Worm (Caenorhabditis elegans) whole organism, L1 larva: ENCODE results near the gene C43G2.3.

Experiments used
- fkh-10 ChIP-seq: sonication (generic microtip); optimal IDR thresholded peaks from 2 replicates; lab custom pipeline; 2017; ENCODE audit warnings: missing biosample characterization, missing genetic modification reagents, missing genetic modification characterization
- pag-3 ChIP-seq: sonication (generic microtip); optimal IDR thresholded peaks from 2 replicates; lab custom pipeline; 2017; ENCODE audit warnings: missing genetic modification characterization, mild to moderate bottlenecking, missing compliant biosample characterization, antibody characterized with exemption, borderline replicate concordance; ENCODE audit not compliant: insufficient read depth

- TF ChIP-seq pag-3 (tag; lab: Kevin White, UChicago) (no peak), fkh-10 (GFP tag; lab: Kevin White, UChicago) (no peak)
These were observed 17.9 kb downstream of the C43G2.3 start, which contains the start of gene F38A5.22 for ce11 chrIV:6595912-6596311.
